Worm (Caenorhabditis elegans): ENCODE measurements around the gene str-199.

str-199 gene

DNA sequence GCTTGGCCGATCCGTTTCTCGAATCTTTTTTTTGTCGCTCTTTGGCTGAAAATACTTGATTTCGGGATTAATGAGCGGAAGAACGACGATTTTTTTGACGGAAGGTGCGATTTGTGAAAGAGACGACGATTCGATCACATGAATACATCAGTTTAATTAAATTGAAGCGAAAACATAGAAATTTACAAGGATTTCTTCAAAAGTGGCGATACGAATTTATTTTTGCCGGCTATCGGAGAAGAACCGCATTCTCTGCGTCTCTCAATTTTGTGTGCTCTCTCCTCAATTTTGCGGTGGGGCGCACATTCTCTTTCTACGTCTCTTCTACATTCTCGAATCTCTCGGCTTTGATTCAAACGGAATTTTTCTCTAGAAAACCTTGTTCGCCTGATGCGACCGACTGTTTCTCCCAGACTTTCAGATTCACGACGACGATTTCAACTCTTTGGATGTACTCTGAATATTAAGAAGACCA lies 34.9 kb downstream of the str-199 start, which contains the start of gene F40D4.17:
Gene F40D4.17, minus strand, starts transcription at position 51 of the 475 bp plus-strand sequence.
- TF ChIP-seq mdl-1 (tag; optimal IDR thresholded peaks at IDR 0.05) (no peak), ztf-11 (tag; optimal IDR thresholded peaks at IDR 0.05) (no peak), nhr-76 (tag; optimal IDR thresholded peaks at IDR 0.05) (no peak), egl-27 (tag; optimal IDR thresholded peaks at IDR 0.05) (no peak), sea-2 (GFP tag; optimal IDR thresholded peaks at IDR 0.05) (no peak), mml-1 (tag; optimal IDR thresholded peaks at IDR 0.05) (no peak), aly-2 (tag; optimal IDR thresholded peaks at IDR 0.05) (no peak), daf-12 (tag; optimal IDR thresholded peaks at IDR 0.05) (no peak), nhr-28 (tag; optimal IDR thresholded peaks at IDR 0.05) (no peak), fkh-10 (GFP tag; optimal IDR thresholded peaks at IDR 0.05) (no peak), elt-3 (tag; optimal IDR thresholded peaks at IDR 0.05) (no peak), nfya-1 (tag; optimal IDR thresholded peaks at IDR 0.05; ENCODE audit: insufficient read depth) (no peak), ceh-9 (tag; optimal IDR thresholded peaks at IDR 0.05) (no peak), ama-1 (optimal IDR thresholded peaks at IDR 0.05) (no peak), nhr-11 (tag; optimal IDR thresholded peaks at IDR 0.05) (no peak), hmg-11 (tag; optimal IDR thresholded peaks at IDR 0.05) (no peak), nhr-67 (tag; optimal IDR thresholded peaks at IDR 0.05) (no peak), lin-39 (tag; optimal IDR thresholded peaks at IDR 0.05) (no peak)

DNA sequence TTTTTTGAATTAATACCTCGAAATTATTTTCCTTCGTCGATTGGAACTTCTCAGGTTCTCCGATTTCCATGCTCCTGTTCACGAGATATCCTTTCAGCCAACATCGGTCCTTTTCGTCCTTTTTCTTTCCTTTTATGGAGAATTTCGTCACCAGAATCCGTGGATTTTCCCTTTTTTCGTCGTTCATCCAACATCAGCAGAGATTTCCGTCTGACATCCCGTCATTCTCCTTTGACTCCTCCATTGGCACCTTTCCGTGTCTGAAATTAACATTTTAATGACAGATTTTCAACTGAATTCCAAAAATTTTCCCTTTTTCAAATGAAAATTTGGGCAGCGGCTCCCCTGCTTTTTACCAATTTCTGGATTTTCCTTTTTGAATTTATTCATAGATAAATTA lies 35.4 kb downstream of the str-199 start:
- TF ChIP-seq fkh-2 (tag; optimal IDR thresholded peaks at IDR 0.05) (no peak), zag-1 (tag; optimal IDR thresholded peaks at IDR 0.05) (no peak), nhr-25 (tag; optimal IDR thresholded peaks at IDR 0.05) (no peak), egl-27 (tag; optimal IDR thresholded peaks at IDR 0.05) (no peak), tbx-2 (tag; optimal IDR thresholded peaks at IDR 0.05) (no peak), nfya-1 (tag; optimal IDR thresholded peaks at IDR 0.05; ENCODE audit: insufficient read depth) (no peak), ztf-4 (tag; optimal IDR thresholded peaks at IDR 0.05) (no peak), nhr-237 (tag; optimal IDR thresholded peaks at IDR 0.05) (no peak), nhr-76 (tag; optimal IDR thresholded peaks at IDR 0.05) (no peak)

DNA sequence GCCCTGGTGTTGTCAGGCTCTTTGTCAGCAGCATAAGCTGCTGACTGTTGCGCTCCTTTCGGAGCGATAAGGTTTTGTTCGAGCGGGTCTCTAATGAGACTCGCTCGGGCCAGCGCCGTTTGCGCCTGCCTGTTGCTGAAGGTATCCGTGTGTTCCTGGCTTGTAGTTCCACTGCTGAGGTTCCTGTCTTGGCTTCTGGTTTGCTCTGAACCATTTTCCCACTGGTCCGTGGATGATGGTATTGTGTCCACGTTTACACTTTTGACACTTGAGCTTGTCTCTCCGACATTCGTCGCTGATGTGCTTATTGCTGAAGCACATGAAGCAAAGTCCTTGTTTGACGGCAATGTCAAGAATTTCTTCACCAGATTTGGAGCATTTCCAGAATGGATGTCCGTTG lies 39.0 kb downstream of the str-199 start:
- TF ChIP-seq sea-2 (GFP tag; optimal IDR thresholded peaks at IDR 0.05): no peak
- TF ChIP-seq jun-1 (tag; optimal IDR thresholded peaks at IDR 0.05): no peak
- no peak for TF ChIP-seq nhr-25 (tag; optimal IDR thresholded peaks at IDR 0.05)
- no peak for TF ChIP-seq nhr-43 (tag; optimal IDR thresholded peaks at IDR 0.05; ENCODE audit: poor library complexity, severe bottlenecking)
- TF ChIP-seq snpc-4 (tag; optimal IDR thresholded peaks at IDR 0.05): no peak
- TF ChIP-seq nhr-76 (tag; optimal IDR thresholded peaks at IDR 0.05): no peak
- TF ChIP-seq mdl-1 (tag; optimal IDR thresholded peaks at IDR 0.05): no peak
- no peak for TF ChIP-seq lin-15B (tag; optimal IDR thresholded peaks at IDR 0.05)
- no peak for TF ChIP-seq nhr-237 (tag; optimal IDR thresholded peaks at IDR 0.05)
- no peak for TF ChIP-seq elt-2 (tag; optimal IDR thresholded peaks at IDR 0.05)
- no peak for TF ChIP-seq fos-1 (tag; optimal IDR thresholded peaks at IDR 0.05)
- TF ChIP-seq nfya-1 (tag; optimal IDR thresholded peaks at IDR 0.05; ENCODE audit: insufficient read depth): no peak
- TF ChIP-seq nhr-77 (tag; optimal IDR thresholded peaks at IDR 0.05): no peak

Measured in whole organism, L3 larva.